Worm (Caenorhabditis elegans): ENCODE results near the gene T20D4.15.

ce11 chrV:3372673-3373072 lies 21.9 kb downstream of the T20D4.15 start, which contains the start of gene srx-121:
- TF ChIP-seq dao-5 (tag; optimal IDR thresholded peaks at IDR 0.05) (no peak), him-1 (tag; optimal IDR thresholded peaks at IDR 0.05) (no peak), W03F9.2 (tag; optimal IDR thresholded peaks at IDR 0.05) (no peak)
